Fruit fly (Drosophila melanogaster) S2 (cell line): ENCODE data around the gene P5CDh2.

Experiments
- CG8478 ChIP-seq: fragments of >200 bp; optimal IDR thresholded peaks from 2 replicates; lab custom pipeline; 2018
- CTCF ChIP-seq, 2 experiments: fragments of >200 bp; optimal IDR thresholded peaks; 2 replicates each; lab custom pipeline; 2018

- TF ChIP-seq CG8478 (no peak), CTCF (optimal IDR thresholded peaks at IDR 0.05; lab: Kevin White, UChicago) (no peak)
Observed at dm6 chr3R:21885450-21885849, 7.7 kb downstream of the P5CDh2 start, which contains the start of gene CG17819.
